Worm (Caenorhabditis elegans) whole organism, L4 larva: Measurements from ENCODE around the gene K09A9.6.

Source experiments
- D1046.2 ChIP-seq: fragments of 200-800 bp; sonication (Bioruptor generic); IDR thresholded peaks from 2 replicates; pipeline ENCODE4 v1.3.6; 2022; ENCODE audit warnings: missing genetic modification characterization, missing compliant biosample characterization
- F10B5.3 ChIP-seq: sonication (generic microtip); optimal IDR thresholded peaks from 2 replicates; lab custom pipeline; 2016; ENCODE audit warnings: mild to moderate bottlenecking, missing genetic modification characterization, missing compliant biosample characterization
- F49E8.2 ChIP-seq: sonication (generic microtip); optimal IDR thresholded peaks from 2 replicates; lab custom pipeline; 2016; ENCODE audit warnings: missing compliant biosample characterization, mild to moderate bottlenecking, missing genetic modification characterization, borderline replicate concordance
- Y105C5A.15 ChIP-seq: fragments of 200-800 bp; sonication (Bioruptor generic); IDR thresholded peaks from 2 replicates; pipeline ENCODE4 v1.3.6; 2022; ENCODE audit warnings: missing genetic modification characterization, missing compliant biosample characterization
- Y5F2A.4 ChIP-seq: fragments of 200-800 bp; sonication (Bioruptor generic); optimal IDR thresholded peaks from 2 replicates; lab custom pipeline; 2018; ENCODE audit warnings: mild to moderate bottlenecking, missing genetic modification characterization, missing compliant biosample characterization
- Y75B8A.6 ChIP-seq: fragments of 200-800 bp; sonication (Bioruptor generic); IDR thresholded peaks from 2 replicates; pipeline ENCODE4 v1.3.6; 2022; ENCODE audit warnings: missing genetic modification reagents, missing genetic modification characterization, missing compliant biosample characterization
- ZK337.2 ChIP-seq: fragments of 200-800 bp; sonication (Bioruptor generic); IDR thresholded peaks from 2 replicates; pipeline ENCODE4 v1.3.6; 2022; ENCODE audit warnings: missing genetic modification reagents, missing genetic modification characterization, missing compliant biosample characterization
- ZK546.5 ChIP-seq, 2 experiments: sonication (generic microtip); optimal IDR thresholded peaks; 2 replicates each; lab custom pipeline; 2017; ENCODE audit warnings: missing biosample characterization in 2 of 2, missing genetic modification characterization in 2 of 2
- aha-1 ChIP-seq: fragments of 150-350 bp; peaks from one replicate; lab custom pipeline; 2014; ENCODE audit warnings: missing biosample characterization, missing genetic modification characterization
- ama-1 ChIP-seq: fragments of 150-350 bp; optimal IDR thresholded peaks from 2 replicates; lab custom pipeline; 2014; ENCODE audit warnings: inconsistent platforms, mixed read lengths
- arid-1 ChIP-seq: fragments of 200-800 bp; sonication (Bioruptor generic); conservative IDR thresholded peaks from 2 replicates; pipeline ENCODE4 v1.3.6; 2022; ENCODE audit warnings: missing genetic modification reagents, missing genetic modification characterization, missing compliant biosample characterization
- attf-4 ChIP-seq: sonication (generic microtip); optimal IDR thresholded peaks from 3 replicates; lab custom pipeline; 2017; ENCODE audit warnings: missing biosample characterization, missing genetic modification characterization
- ceh-20 ChIP-seq: fragments of 200-800 bp; sonication (Bioruptor generic); IDR thresholded peaks from 2 replicates; pipeline ENCODE4 v1.3.6; 2022; ENCODE audit warnings: missing genetic modification reagents, missing genetic modification characterization, missing compliant biosample characterization
- ceh-32 ChIP-seq: sonication (generic microtip); optimal IDR thresholded peaks from 2 replicates; lab custom pipeline; 2016; ENCODE audit warnings: mild to moderate bottlenecking, missing genetic modification characterization, missing compliant biosample characterization; ENCODE audit not compliant: poor library complexity
- ceh-62 ChIP-seq: sonication (generic microtip); optimal IDR thresholded peaks from 2 replicates; lab custom pipeline; 2017; ENCODE audit warnings: missing biosample characterization, missing genetic modification characterization
- ces-1 ChIP-seq: fragments of 150-350 bp; sonication (generic microtip); optimal IDR thresholded peaks from 4 replicates; lab custom pipeline; 2014; ENCODE audit warnings: missing biosample characterization, missing genetic modification reagents, missing genetic modification characterization
- ctbp-1 ChIP-seq: fragments of 200-800 bp; sonication (Bioruptor generic); IDR thresholded peaks from 2 replicates; pipeline ENCODE4 v1.3.6; 2022; ENCODE audit warnings: missing genetic modification reagents, missing genetic modification characterization, missing compliant biosample characterization
- daf-16 ChIP-seq, 3 experiments: sonication (generic microtip); optimal IDR thresholded peaks; 2 replicates each; lab custom pipeline; 2016 to 2017; ENCODE audit warnings: missing genetic modification characterization in 3 of 3, missing genetic modification reagents in 3 of 3, mild to moderate bottlenecking in 2 of 3, missing compliant biosample characterization in 2 of 3, missing biosample characterization in 1 of 3, moderate library complexity in 1 of 3
- dmd-8 ChIP-seq: fragments of 200-800 bp; sonication (Bioruptor generic); IDR thresholded peaks from 2 replicates; pipeline ENCODE4 v1.3.6; 2022; ENCODE audit warnings: missing genetic modification characterization, missing compliant biosample characterization
- duxl-1 ChIP-seq: sonication (generic microtip); optimal IDR thresholded peaks from 2 replicates; lab custom pipeline; 2016; ENCODE audit warnings: mild to moderate bottlenecking, missing genetic modification characterization, moderate library complexity, missing compliant biosample characterization; ENCODE audit not compliant: poor library complexity
- dve-1 ChIP-seq: sonication (generic microtip); optimal IDR thresholded peaks from 2 replicates; lab custom pipeline; 2017; ENCODE audit warnings: antibody characterized with exemption, mild to moderate bottlenecking, missing genetic modification characterization, missing compliant biosample characterization; ENCODE audit not compliant: insufficient read depth
- egl-43 ChIP-seq: fragments of 200-800 bp; sonication (Bioruptor generic); IDR thresholded peaks from 2 replicates; pipeline ENCODE4 v1.3.6; 2022; ENCODE audit warnings: missing genetic modification reagents, missing genetic modification characterization, missing compliant biosample characterization
- fkh-10 ChIP-seq: fragments of 150-350 bp; optimal IDR thresholded peaks from 2 replicates; lab custom pipeline; 2014; ENCODE audit warnings: missing biosample characterization, missing genetic modification reagents, missing genetic modification characterization
- hif-1 ChIP-seq, 2 experiments: sonication (generic microtip); optimal IDR thresholded peaks; 2 replicates each; lab custom pipeline; 2016 to 2017; ENCODE audit warnings: missing compliant biosample characterization in 2 of 2, missing genetic modification characterization in 2 of 2, missing genetic modification reagents in 2 of 2, missing genotype in 2 of 2, mild to moderate bottlenecking in 1 of 2
- hlh-11 ChIP-seq: fragments of 200-800 bp; sonication (Bioruptor generic); optimal IDR thresholded peaks from 2 replicates; lab custom pipeline; 2018; ENCODE audit warnings: mild to moderate bottlenecking, missing genetic modification characterization, missing compliant biosample characterization
- hmg-1.1 ChIP-seq: fragments of 200-800 bp; sonication (Bioruptor generic); IDR thresholded peaks from 2 replicates; pipeline ENCODE4 v1.3.6; 2022; ENCODE audit warnings: missing genetic modification reagents, missing genetic modification characterization, missing compliant biosample characterization
- lim-7 ChIP-seq: fragments of 200-800 bp; sonication (Bioruptor generic); IDR thresholded peaks from 2 replicates; pipeline ENCODE4 v1.3.6; 2022; ENCODE audit warnings: missing genetic modification characterization, missing compliant biosample characterization
- lin-1 ChIP-seq: fragments of 200-800 bp; sonication (Bioruptor generic); IDR thresholded peaks from 2 replicates; pipeline ENCODE4 v1.3.6; 2022; ENCODE audit warnings: missing genetic modification reagents, missing genetic modification characterization, missing compliant biosample characterization
- lin-13 ChIP-seq: fragments of 150-350 bp; optimal IDR thresholded peaks from 2 replicates; lab custom pipeline; 2014; ENCODE audit warnings: missing biosample characterization, missing genetic modification reagents, missing genetic modification characterization
- lin-38 ChIP-seq: fragments of 200-800 bp; sonication (Bioruptor generic); IDR thresholded peaks from 2 replicates; pipeline ENCODE4 v1.3.6; 2022; ENCODE audit warnings: missing genetic modification reagents, missing genetic modification characterization, missing compliant biosample characterization
- madf-9 ChIP-seq: fragments of 200-800 bp; sonication (Bioruptor generic); conservative IDR thresholded peaks from 2 replicates; pipeline ENCODE4 v1.3.6; 2022; ENCODE audit warnings: missing genetic modification reagents, missing genetic modification characterization, missing compliant biosample characterization
- mdl-1 ChIP-seq, 2 experiments: fragments of 150-350 bp in 1 of 2; sonication (generic microtip) in 1 of 2; optimal IDR thresholded peaks; 2 replicates each; lab custom pipeline; 2014 to 2017; ENCODE audit warnings: missing biosample characterization in 2 of 2, missing genetic modification characterization in 2 of 2
- mdt-29 ChIP-seq: fragments of 200-800 bp; sonication (Bioruptor generic); IDR thresholded peaks from 2 replicates; pipeline ENCODE4 v1.3.6; 2022; ENCODE audit warnings: missing genetic modification reagents, missing genetic modification characterization, missing compliant biosample characterization
- mxl-3 ChIP-seq: fragments of 200-800 bp; sonication (Bioruptor generic); optimal IDR thresholded peaks from 2 replicates; lab custom pipeline; 2018; ENCODE audit warnings: mild to moderate bottlenecking, missing genetic modification characterization, missing compliant biosample characterization
- nhr-10 ChIP-seq: fragments of 150-350 bp; optimal IDR thresholded peaks from 2 replicates; lab custom pipeline; 2014; ENCODE audit warnings: missing biosample characterization, missing genetic modification characterization
- nhr-102 ChIP-seq: sonication (generic microtip); optimal IDR thresholded peaks from 2 replicates; lab custom pipeline; 2016; ENCODE audit warnings: mild to moderate bottlenecking, missing genetic modification characterization, moderate library complexity, missing compliant biosample characterization
- nhr-111 ChIP-seq: fragments of 200-800 bp; sonication (Bioruptor generic); optimal IDR thresholded peaks from 2 replicates; lab custom pipeline; 2018; ENCODE audit warnings: mild to moderate bottlenecking, missing genetic modification characterization, missing compliant biosample characterization
- nhr-28 ChIP-seq: fragments of 150-350 bp; optimal IDR thresholded peaks from 2 replicates; lab custom pipeline; 2014; ENCODE audit warnings: missing biosample characterization, missing genetic modification characterization
- nhr-41 ChIP-seq: fragments of 200-800 bp; sonication (Bioruptor generic); IDR thresholded peaks from 2 replicates; pipeline ENCODE4 v1.3.6; 2022; ENCODE audit warnings: missing genetic modification reagents, missing genetic modification characterization, missing compliant biosample characterization
- nhr-48 ChIP-seq: sonication (generic microtip); optimal IDR thresholded peaks from 2 replicates; lab custom pipeline; 2016; ENCODE audit warnings: mild to moderate bottlenecking, missing genetic modification characterization, missing compliant biosample characterization
- nhr-6 ChIP-seq: fragments of 150-350 bp; optimal IDR thresholded peaks from 2 replicates; lab custom pipeline; 2014; ENCODE audit warnings: missing biosample characterization, missing genetic modification characterization
- nhr-76 ChIP-seq: fragments of 150-350 bp; optimal IDR thresholded peaks from 2 replicates; lab custom pipeline; 2014; ENCODE audit warnings: missing biosample characterization, missing genetic modification characterization
- set-16 ChIP-seq: fragments of 200-800 bp; sonication (Bioruptor generic); IDR thresholded peaks from 2 replicates; pipeline ENCODE4 v1.3.6; 2022; ENCODE audit warnings: missing genetic modification reagents, missing genetic modification characterization, missing compliant biosample characterization
- snpc-1.2 ChIP-seq: fragments of 200-800 bp; sonication (Bioruptor generic); IDR thresholded peaks from 2 replicates; pipeline ENCODE4 v1.3.6; 2022; ENCODE audit warnings: missing genetic modification reagents, missing genetic modification characterization, missing compliant biosample characterization
- unc-130 ChIP-seq: sonication (generic microtip); optimal IDR thresholded peaks from 2 replicates; lab custom pipeline; 2016; ENCODE audit warnings: missing genetic modification reagents, missing genetic modification characterization, missing compliant biosample characterization
- unc-62 ChIP-seq, 3 experiments: fragments of 150-350 bp in 1 of 3; sonication (generic microtip); optimal IDR thresholded peaks in 2 of 3; peaks in 1 of 3; 1 replicate in 1 of 3; 2 replicates in 2 of 3; lab custom pipeline; 2014 to 2017; ENCODE audit warnings: missing biosample characterization in 3 of 3, missing genetic modification characterization in 3 of 3, missing genetic modification reagents in 3 of 3, missing genotype in 1 of 3
- zip-2 ChIP-seq: fragments of 150-350 bp; optimal IDR thresholded peaks from 2 replicates; lab custom pipeline; 2014; ENCODE audit warnings: missing biosample characterization, missing genetic modification characterization
- ztf-7 ChIP-seq: fragments of 150-350 bp; optimal IDR thresholded peaks from 2 replicates; lab custom pipeline; 2014; ENCODE audit warnings: missing biosample characterization, missing genetic modification characterization

Gene K09A9.6

ce11 chrX:15569633-15570032, 7.4 kb upstream of the K09A9.6 start:
- TF ChIP-seq unc-130 (GFP tag; lab: Kevin White, UChicago), result no peak
- TF ChIP-seq aha-1 (tag; lab: Kevin White, UChicago), result peak; percentile 64
- TF ChIP-seq unc-62 (GFP tag; optimal IDR thresholded peaks at IDR 0.05 in 1 of 2; lab: Kevin White, UChicago), result peak in 1 of 2 experiments; percentile 85
- TF ChIP-seq unc-62 (tag; optimal IDR thresholded peaks at IDR 0.05; lab: Kevin White, UChicago), result no peak

- TF ChIP-seq unc-130 (GFP tag; lab: Kevin White, UChicago) (no peak), mdl-1 (tag; optimal IDR thresholded peaks at IDR 0.05; lab: Kevin White, UChicago) (no peak), F10B5.3 (tag; lab: Kevin White, UChicago) (no peak), ZK546.5 (tag; optimal IDR thresholded peaks at IDR 0.05; lab: Kevin White, UChicago) (no peak), Y5F2A.4 (no peak), nhr-76 (tag; lab: Kevin White, UChicago) (no peak), madf-9 (GFP tag; lab: Robert Waterston, UW) (no peak), dve-1 (tag; lab: Kevin White, UChicago) (no peak), ceh-20 (GFP tag; lab: Robert Waterston, UW) (no peak), hif-1 (tag; optimal IDR thresholded peaks at IDR 0.05; lab: Kevin White, UChicago) (no peak), lin-38 (no peak), ama-1 (lab: Kevin White, UChicago) (no peak), set-16 (peak; percentile 97), Y105C5A.15 (GFP tag; lab: Robert Waterston, UW) (0 out of 2 replicates have a peak, but pooled peaks have one; percentile 50), ctbp-1 (no peak), nhr-48 (tag; lab: Kevin White, UChicago) (no peak), lin-1 (GFP tag; lab: Robert Waterston, UW) (no peak), nhr-28 (tag; lab: Kevin White, UChicago) (no peak), snpc-1.2 (no peak), nhr-10 (tag; lab: Kevin White, UChicago) (no peak), nhr-6 (tag; lab: Kevin White, UChicago) (no peak), ceh-32 (tag; lab: Kevin White, UChicago) (no peak), ztf-7 (tag; lab: Kevin White, UChicago) (no peak), Y75B8A.6 (GFP tag; lab: Robert Waterston, UW) (no peak), nhr-41 (GFP tag; lab: Robert Waterston, UW) (no peak), D1046.2 (GFP tag; lab: Robert Waterston, UW) (0 out of 2 replicates have a peak, but pooled peaks have one; percentile 36), fkh-10 (GFP tag; lab: Kevin White, UChicago) (no peak), egl-43 (GFP tag; lab: Robert Waterston, UW) (peak; percentile 48; the same call in 1 of the 2 replicates), zip-2 (tag; lab: Kevin White, UChicago) (no peak), mdt-29 (GFP tag; lab: Robert Waterston, UW) (no peak), nhr-102 (tag; lab: Kevin White, UChicago) (no peak), dmd-8 (GFP tag; lab: Robert Waterston, UW) (0 out of 2 replicates have a peak, but pooled peaks have one; percentile 15), ces-1 (GFP tag; lab: Kevin White, UChicago) (no peak)
Measured at ce11 chrX:15572021-15572420, 5.0 kb upstream of the K09A9.6 start.

ce11 chrX:15575460-15575859, 1.6 kb upstream of the K09A9.6 start:
- TF ChIP-seq hlh-11 (peak; percentile 23), F49E8.2 (tag; lab: Kevin White, UChicago) (no peak), ceh-62 (no peak), hmg-1.1 (GFP tag; lab: Robert Waterston, UW) (no peak), duxl-1 (no peak), fkh-10 (GFP tag; lab: Kevin White, UChicago) (no peak), lin-13 (GFP tag; lab: Kevin White, UChicago) (no peak), ZK337.2 (no peak), madf-9 (GFP tag; lab: Robert Waterston, UW) (no peak), aha-1 (tag; lab: Kevin White, UChicago) (peak; percentile 77), mxl-3 (GFP tag; lab: Kevin White, UChicago) (no peak), nhr-111 (GFP tag; lab: Kevin White, UChicago) (no peak), nhr-76 (tag; lab: Kevin White, UChicago) (no peak), lim-7 (no peak), daf-16 (GFP tag; optimal IDR thresholded peaks at IDR 0.05; lab: Kevin White, UChicago) (peak in 1 of 2 experiments; percentile 60), daf-16 (tag; optimal IDR thresholded peaks at IDR 0.05; lab: Kevin White, UChicago) (no peak), arid-1 (GFP tag; lab: Robert Waterston, UW) (no peak), attf-4 (no peak), Y75B8A.6 (GFP tag; lab: Robert Waterston, UW) (no peak)
